Worm (Caenorhabditis elegans) whole organism, midembryonic: Measurements from ENCODE around the gene rbm-17.
"Not testable (repeated sequence)": the region's sequence is repeated elsewhere in the genome, so short reads cannot be mapped to it uniquely, and the experiment has no call there.

Experiments
- T22C8.4 ChIP-seq: fragments of 200-800 bp; sonication (Bioruptor generic); IDR thresholded peaks from 2 replicates; pipeline ENCODE4 v1.3.6; 2022; ENCODE audit warnings: missing genetic modification characterization, missing compliant biosample characterization
- cog-1 ChIP-seq: sonication (generic microtip); optimal IDR thresholded peaks from 2 replicates; lab custom pipeline; 2016; ENCODE audit warnings: missing genetic modification characterization, missing compliant biosample characterization
- flt-1 ChIP-seq: fragments of 200-800 bp; sonication (Bioruptor generic); IDR thresholded peaks from 2 replicates; pipeline ENCODE4 v1.3.6; 2022; ENCODE audit warnings: missing genetic modification characterization, missing compliant biosample characterization
- klf-2 ChIP-seq: fragments of 200-800 bp; sonication (Bioruptor generic); conservative IDR thresholded peaks from 2 replicates; pipeline ENCODE4 v1.3.6; 2022; ENCODE audit warnings: missing genetic modification reagents, missing genetic modification characterization, missing compliant biosample characterization
- ref-1 ChIP-seq: fragments of 200-800 bp; sonication (Bioruptor generic); conservative IDR thresholded peaks from 2 replicates; pipeline ENCODE4 v1.3.6; 2022; ENCODE audit warnings: missing genetic modification reagents, missing genetic modification characterization, missing compliant biosample characterization
- tab-1 ChIP-seq: fragments of 200-800 bp; sonication (Bioruptor generic); IDR thresholded peaks from 2 replicates; pipeline ENCODE4 v1.3.6; 2022; ENCODE audit warnings: missing genetic modification characterization, missing compliant biosample characterization
- ztf-23 ChIP-seq: fragments of 200-800 bp; sonication (Bioruptor generic); IDR thresholded peaks from 2 replicates; pipeline ENCODE4 v1.3.6; 2022; ENCODE audit warnings: missing genetic modification reagents, missing genetic modification characterization, missing compliant biosample characterization
- ztf-29 ChIP-seq: fragments of 200-800 bp; sonication (Bioruptor generic); IDR thresholded peaks from 2 replicates; pipeline ENCODE4 v1.3.6; 2022; ENCODE audit warnings: missing genetic modification reagents, missing genetic modification characterization, missing compliant biosample characterization

DNA sequence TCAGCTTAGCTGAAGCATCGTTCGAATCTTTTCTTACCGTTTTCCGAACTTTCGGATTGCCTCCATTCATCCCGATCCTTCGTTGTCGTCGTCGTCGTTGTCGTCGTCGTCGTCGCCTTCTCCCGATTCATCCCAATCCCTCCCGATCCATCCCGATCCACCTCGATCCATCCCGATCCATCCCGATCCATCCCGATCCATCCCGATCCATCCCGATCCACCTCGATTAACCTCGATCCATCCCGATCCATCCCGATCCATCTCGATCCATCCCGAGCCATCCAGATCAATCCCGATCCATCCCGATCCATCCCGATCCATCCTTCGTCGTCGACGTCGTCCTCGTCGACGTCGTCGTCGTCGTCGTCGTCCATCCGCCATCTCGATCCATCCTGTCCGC lies 21.6 kb upstream of the rbm-17 start:
- not testable (repeated sequence) for TF ChIP-seq flt-1; cog-1; klf-2 (GFP tag; lab: Robert Waterston, UW); T22C8.4 (GFP tag; lab: Robert Waterston, UW); ztf-23 (GFP tag; lab: Robert Waterston, UW); tab-1; ref-1
- 0 out of 2 replicates have a peak, but pooled peaks have one; percentile 21 for TF ChIP-seq ztf-29 (GFP tag; lab: Robert Waterston, UW)
